Fruit fly (Drosophila melanogaster) whole organism, embryonic: ENCODE measurements around the gene morgue.
A peak's percentile ranks its signal among the peaks of the same experiment; 100 is the strongest.

Experiments
- Aef1 ChIP-seq: fragments of 200-800 bp; sonication (Bioruptor generic); IDR thresholded peaks from 3 replicates; pipeline ENCODE4 v1.3.6; 2022; ENCODE audit warnings: missing biosample characterization, missing genetic modification characterization
- Atf6 ChIP-seq: fragments of 200-800 bp; sonication (Bioruptor generic); IDR thresholded peaks from 2 replicates; pipeline ENCODE4 v1.3.6; 2022; ENCODE audit warnings: missing biosample characterization, missing genetic modification characterization
- CG11247 ChIP-seq: fragments of 200-800 bp; sonication (Bioruptor generic); IDR thresholded peaks from 2 replicates; pipeline ENCODE4 v1.3.6; 2022; ENCODE audit warnings: missing biosample characterization, missing genetic modification characterization
- CG12744 ChIP-seq: fragments of 200-800 bp; sonication (Bioruptor generic); optimal IDR thresholded peaks from 2 replicates; lab custom pipeline; 2016; ENCODE audit warnings: missing biosample characterization, missing genetic modification characterization
- CG13287 ChIP-seq: fragments of 200-800 bp; sonication (Bioruptor generic); IDR thresholded peaks from 2 replicates; pipeline ENCODE4 v1.3.6; 2022; ENCODE audit warnings: missing biosample characterization, missing genetic modification characterization; ENCODE audit not compliant: partially characterized antibody
- CG1529 ChIP-seq: fragments of 200-800 bp; sonication (Bioruptor generic); optimal IDR thresholded peaks from 3 replicates; lab custom pipeline; 2018; ENCODE audit warnings: missing biosample characterization, missing genetic modification characterization
- CG16779 ChIP-seq: fragments of 200-800 bp; sonication (Bioruptor generic); IDR thresholded peaks from 2 replicates; pipeline ENCODE4 v1.3.6; 2022; ENCODE audit warnings: missing biosample characterization, missing genetic modification characterization
- CG16813 ChIP-seq: fragments of 200-800 bp; sonication (Bioruptor generic); IDR thresholded peaks from 3 replicates; pipeline ENCODE4 v1.3.6; 2022; ENCODE audit warnings: missing biosample characterization, missing genetic modification characterization; ENCODE audit not compliant: partially characterized antibody
- CG17328 ChIP-seq: fragments of 200-800 bp; sonication (Bioruptor generic); IDR thresholded peaks from 2 replicates; pipeline ENCODE4 v1.3.6; 2022; ENCODE audit warnings: missing biosample characterization, missing genetic modification characterization
- CG17612 ChIP-seq: fragments of 200-800 bp; sonication (Bioruptor generic); IDR thresholded peaks from 2 replicates; pipeline ENCODE4 v1.3.6; 2022; ENCODE audit warnings: missing biosample characterization, missing genetic modification characterization
- CG18619 ChIP-seq: fragments of 200-800 bp; sonication (Bioruptor generic); optimal IDR thresholded peaks from 3 replicates; lab custom pipeline; 2017; ENCODE audit warnings: missing biosample characterization, mild to moderate bottlenecking, missing genetic modification characterization
- CG2712 ChIP-seq: fragments of 200-800 bp; optimal IDR thresholded peaks from 3 replicates; lab custom pipeline; 2019; ENCODE audit warnings: missing biosample characterization, mild to moderate bottlenecking, missing genetic modification characterization, moderate library complexity
- CG31388 ChIP-seq: fragments of 200-800 bp; sonication (Bioruptor generic); optimal IDR thresholded peaks from 2 replicates; lab custom pipeline; 2016; ENCODE audit warnings: missing biosample characterization, missing genetic modification characterization
- CG34376 ChIP-seq: fragments of 200-800 bp; sonication (Bioruptor generic); optimal IDR thresholded peaks from 2 replicates; lab custom pipeline; 2018; ENCODE audit warnings: missing biosample characterization, mild to moderate bottlenecking, missing genetic modification characterization
- CG4282 ChIP-seq: fragments of 200-800 bp; sonication (Bioruptor generic); optimal IDR thresholded peaks from 2 replicates; lab custom pipeline; 2016; ENCODE audit warnings: missing biosample characterization, missing genetic modification characterization
- CG4404 ChIP-seq: fragments of 200-800 bp; sonication (Bioruptor generic); IDR thresholded peaks from 2 replicates; pipeline ENCODE4 v1.3.6; 2022; ENCODE audit warnings: missing biosample characterization, missing genetic modification characterization
- CG5180 ChIP-seq: fragments of 200-800 bp; sonication (Bioruptor generic); optimal IDR thresholded peaks from 3 replicates; lab custom pipeline; 2017; ENCODE audit warnings: missing biosample characterization, missing genetic modification characterization, mild to moderate bottlenecking, moderate library complexity, missing genetic modification reagents
- CG7271 ChIP-seq: fragments of 200-800 bp; sonication (Bioruptor generic); optimal IDR thresholded peaks from 2 replicates; lab custom pipeline; 2018; ENCODE audit warnings: missing biosample characterization, mild to moderate bottlenecking, missing genetic modification characterization, moderate library complexity
- CG8290 ChIP-seq, 3 experiments: fragments of 200-800 bp; sonication (Bioruptor generic); optimal IDR thresholded peaks; 2 replicates each; lab custom pipeline; 2016 to 2019; ENCODE audit warnings: missing biosample characterization in 3 of 3, missing genetic modification characterization in 3 of 3, mild to moderate bottlenecking in 2 of 3, moderate library complexity in 1 of 3
- CG9609 ChIP-seq: fragments of 200-800 bp; sonication (Bioruptor generic); optimal IDR thresholded peaks from 3 replicates; lab custom pipeline; 2016; ENCODE audit warnings: missing biosample characterization, missing genetic modification characterization
- Dad ChIP-seq: fragments of 200-800 bp; sonication (Bioruptor generic); optimal IDR thresholded peaks from 3 replicates; lab custom pipeline; 2016; ENCODE audit warnings: missing biosample characterization, missing genetic modification characterization
- Dip2 ChIP-seq: fragments of 200-800 bp; sonication (Bioruptor generic); IDR thresholded peaks from 2 replicates; pipeline ENCODE4 v1.3.6; 2022; ENCODE audit warnings: missing biosample characterization, missing genetic modification characterization
- Eip74EF ChIP-seq, 2 experiments: fragments of 200-800 bp in 1 of 2; fragments of >200 bp in 1 of 2; sonication (Bioruptor generic) in 1 of 2; optimal IDR thresholded peaks; 2 replicates each; lab custom pipeline; 2017 to 2019; ENCODE audit warnings: missing biosample characterization in 2 of 2, missing genetic modification characterization in 2 of 2, mild to moderate bottlenecking in 1 of 2, moderate library complexity in 1 of 2
- Ets97D ChIP-seq: fragments of 200-800 bp; sonication (Bioruptor generic); optimal IDR thresholded peaks from 3 replicates; lab custom pipeline; 2016; ENCODE audit warnings: missing biosample characterization, missing genetic modification characterization
- Hsf ChIP-seq: fragments of 200-800 bp; sonication (Bioruptor generic); optimal IDR thresholded peaks from 3 replicates; lab custom pipeline; 2016; ENCODE audit warnings: missing biosample characterization, missing genetic modification characterization
- Lpt ChIP-seq: fragments of >200 bp; optimal IDR thresholded peaks from 2 replicates; lab custom pipeline; 2018; ENCODE audit warnings: missing biosample characterization, missing genetic modification characterization
- Mad ChIP-seq: fragments of 200-800 bp; sonication (Bioruptor generic); optimal IDR thresholded peaks from 2 replicates; lab custom pipeline; 2016; ENCODE audit warnings: missing biosample characterization, missing genetic modification characterization
- Med ChIP-seq: fragments of 200-800 bp; sonication (Bioruptor generic); peaks from one replicate; lab custom pipeline; 2016; ENCODE audit warnings: missing biosample characterization, missing genetic modification characterization, mild to moderate bottlenecking, inconsistent platforms, moderate library complexity
- Mrtf ChIP-seq: fragments of 200-800 bp; sonication (Bioruptor generic); IDR thresholded peaks from 3 replicates; pipeline ENCODE4 v1.3.6; 2022; ENCODE audit warnings: missing biosample characterization, missing genetic modification characterization
- NC2β ChIP-seq: fragments of 200-800 bp; sonication (Bioruptor generic); optimal IDR thresholded peaks from 2 replicates; lab custom pipeline; 2016; ENCODE audit warnings: missing biosample characterization, missing genetic modification characterization
- Opbp ChIP-seq: fragments of 200-800 bp; sonication (Bioruptor generic); IDR thresholded peaks from 3 replicates; pipeline ENCODE4 v1.3.6; 2022; ENCODE audit warnings: missing biosample characterization, missing genetic modification characterization; ENCODE audit not compliant: partially characterized antibody
- Rfx ChIP-seq: fragments of 200-800 bp; sonication (Bioruptor generic); IDR thresholded peaks from 2 replicates; pipeline ENCODE4 v1.3.6; 2022; ENCODE audit warnings: missing biosample characterization, missing genetic modification characterization
- Spps ChIP-seq: fragments of 200-800 bp; sonication (Bioruptor generic); optimal IDR thresholded peaks from 2 replicates; lab custom pipeline; 2018; ENCODE audit warnings: missing biosample characterization, mild to moderate bottlenecking, missing genetic modification characterization
- Ssrp ChIP-seq: fragments of 200-800 bp; sonication (Bioruptor generic); optimal IDR thresholded peaks from 2 replicates; lab custom pipeline; 2018; ENCODE audit warnings: missing biosample characterization, mild to moderate bottlenecking, missing genetic modification characterization, moderate library complexity
- cad ChIP-seq: fragments of >200 bp; optimal IDR thresholded peaks from 2 replicates; lab custom pipeline; 2017; ENCODE audit warnings: missing biosample characterization, missing genetic modification characterization
- chm ChIP-seq: fragments of 200-800 bp; sonication (Bioruptor generic); IDR thresholded peaks from 2 replicates; pipeline ENCODE4 v1.3.6; 2022; ENCODE audit warnings: missing biosample characterization, missing genetic modification characterization
- ci ChIP-seq: fragments of 200-800 bp; sonication (Bioruptor generic); IDR thresholded peaks from 3 replicates; pipeline ENCODE4 v1.3.6; 2022; ENCODE audit warnings: missing biosample characterization, missing genetic modification characterization
- crol ChIP-seq: fragments of 200-800 bp; sonication (Bioruptor generic); IDR thresholded peaks from 2 replicates; pipeline ENCODE4 v1.3.6; 2022; ENCODE audit warnings: missing biosample characterization, missing genetic modification characterization
- da ChIP-seq: fragments of 200-800 bp; sonication (Bioruptor generic); optimal IDR thresholded peaks from 2 replicates; lab custom pipeline; 2016; ENCODE audit warnings: missing biosample characterization, missing genetic modification characterization
- eve ChIP-seq, 2 experiments: fragments of >200 bp; optimal IDR thresholded peaks; 2 replicates each; lab custom pipeline; 2017; ENCODE audit warnings: missing biosample characterization in 2 of 2, missing genetic modification characterization in 2 of 2
- ftz-f1 ChIP-seq: fragments of 200-800 bp; sonication (Bioruptor generic); optimal IDR thresholded peaks from 2 replicates; lab custom pipeline; 2016; ENCODE audit warnings: missing biosample characterization, missing genetic modification characterization
- klu ChIP-seq: fragments of 200-800 bp; sonication (Bioruptor generic); IDR thresholded peaks from 2 replicates; pipeline ENCODE4 v1.3.6; 2022; ENCODE audit warnings: missing biosample characterization, missing genetic modification characterization
- luna ChIP-seq: fragments of 200-800 bp; sonication (Bioruptor generic); optimal IDR thresholded peaks from 2 replicates; lab custom pipeline; 2016; ENCODE audit warnings: missing biosample characterization, missing genetic modification characterization
- mirr ChIP-seq: fragments of 200-800 bp; sonication (Bioruptor generic); optimal IDR thresholded peaks from 3 replicates; lab custom pipeline; 2018; ENCODE audit warnings: missing biosample characterization, mild to moderate bottlenecking, missing genetic modification characterization
- odd ChIP-seq: fragments of 200-800 bp; sonication (Bioruptor generic); optimal IDR thresholded peaks from 2 replicates; lab custom pipeline; 2017; ENCODE audit warnings: missing biosample characterization, mild to moderate bottlenecking, missing genetic modification characterization
- pros ChIP-seq: fragments of 200-800 bp; sonication (Bioruptor generic); optimal IDR thresholded peaks from 3 replicates; lab custom pipeline; 2019; ENCODE audit warnings: missing biosample characterization, mild to moderate bottlenecking, missing genetic modification characterization, moderate library complexity
- sens-2 ChIP-seq: fragments of 200-800 bp; sonication (Bioruptor generic); IDR thresholded peaks from 2 replicates; pipeline ENCODE4 v1.3.6; 2022; ENCODE audit warnings: missing biosample characterization, missing genetic modification characterization
- slp2 ChIP-seq: fragments of 200-800 bp; sonication (Bioruptor generic); optimal IDR thresholded peaks from 2 replicates; lab custom pipeline; 2016; ENCODE audit warnings: missing biosample characterization, missing genetic modification characterization

The morgue gene

DNA sequence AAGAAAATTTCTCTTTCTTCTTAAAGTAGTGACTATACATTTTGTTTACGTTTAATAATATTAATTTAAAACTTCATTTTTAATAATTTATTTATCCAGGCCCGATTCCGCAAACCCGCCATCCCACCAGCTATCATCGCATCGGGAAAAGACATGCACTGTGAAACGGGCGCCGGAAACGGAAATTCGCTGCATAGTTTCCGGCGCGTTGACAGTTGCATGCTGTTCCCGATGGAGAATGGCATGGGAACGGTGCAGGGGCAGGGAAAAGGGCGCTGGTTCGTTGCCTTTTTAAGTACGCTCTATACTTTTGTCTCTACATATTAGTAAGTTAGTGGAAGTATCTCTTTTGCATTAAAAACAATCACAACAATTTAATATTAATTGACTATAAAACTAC, 33.5 kb upstream of the morgue start (continued):
- no peak for TF ChIP-seq Eip74EF (GFP tag; optimal IDR thresholded peaks at IDR 0.05; lab: Kevin White, UChicago)
- 0 out of 2 replicates have a peak, but pooled peaks have one; percentile 21 for TF ChIP-seq CG17328 (GFP tag; lab: Robert Waterston, UW)
- TF ChIP-seq da (GFP tag; lab: Kevin White, UChicago), result no peak
- no peak for TF ChIP-seq NC2β (GFP tag; lab: Kevin White, UChicago)
- no peak for TF ChIP-seq chm
- no peak for TF ChIP-seq mirr (GFP tag; lab: Kevin White, UChicago)
- 0 out of 2 replicates have a peak, but pooled peaks have one; percentile 22 for TF ChIP-seq sens-2
- no peak for TF ChIP-seq Opbp
- no peak for TF ChIP-seq Atf6 (GFP tag; lab: Robert Waterston, UW)
- TF ChIP-seq cad, result no peak
- TF ChIP-seq CG16779 (GFP tag; lab: Robert Waterston, UW), result no peak
- TF ChIP-seq klu, result no peak
- no peak for TF ChIP-seq CG34376 (GFP tag; lab: Kevin White, UChicago)
- TF ChIP-seq luna (GFP tag; lab: Kevin White, UChicago), result no peak
- no peak for TF ChIP-seq CG11247 (GFP tag; lab: Robert Waterston, UW)
- TF ChIP-seq Spps (tag; lab: Kevin White, UChicago), result no peak
- no peak for TF ChIP-seq odd (GFP tag; lab: Kevin White, UChicago)
- no peak for TF ChIP-seq Lpt
- TF ChIP-seq CG2712 (tag; lab: Kevin White, UChicago), result no peak
- no peak for TF ChIP-seq Ssrp (tag; lab: Kevin White, UChicago)
- peak; percentile 34 for TF ChIP-seq Med
- TF ChIP-seq pros, result no peak
- TF ChIP-seq CG16813, result no peak
- TF ChIP-seq Dip2, result no peak
- TF ChIP-seq CG1529 (GFP tag; lab: Kevin White, UChicago), result no peak
- TF ChIP-seq CG9609 (GFP tag; lab: Kevin White, UChicago), result no peak
- TF ChIP-seq Mad (GFP tag; lab: Kevin White, UChicago), result no peak
- no peak for TF ChIP-seq CG13287 (GFP tag; lab: Robert Waterston, UW)
- TF ChIP-seq CG17612 (GFP tag; lab: Robert Waterston, UW), result no peak
- TF ChIP-seq CG18619 (GFP tag; lab: Kevin White, UChicago), result no peak
- no peak for TF ChIP-seq CG12744 (GFP tag; lab: Kevin White, UChicago)
- TF ChIP-seq Hsf (GFP tag; lab: Kevin White, UChicago), result no peak
- TF ChIP-seq eve (GFP tag; optimal IDR thresholded peaks at IDR 0.05; lab: Kevin White, UChicago), result no peak
- TF ChIP-seq Mrtf, result no peak
- TF ChIP-seq CG5180 (GFP tag; lab: Kevin White, UChicago), result no peak
- no peak for TF ChIP-seq Aef1 (GFP tag; lab: Robert Waterston, UW)
- no peak for TF ChIP-seq CG4282
- no peak for TF ChIP-seq crol
- TF ChIP-seq CG8290 (GFP tag; optimal IDR thresholded peaks at IDR 0.05; lab: Kevin White, UChicago), result no peak
- peak in 1 of 2 experiments; percentile 19 for TF ChIP-seq CG8290 (tag; optimal IDR thresholded peaks at IDR 0.05; lab: Kevin White, UChicago)
- TF ChIP-seq Rfx (GFP tag; lab: Robert Waterston, UW), result no peak
- no peak for TF ChIP-seq Dad
- no peak for TF ChIP-seq CG4404 (GFP tag; lab: Robert Waterston, UW)
- peak; percentile 74 for TF ChIP-seq CG7271 (tag; lab: Kevin White, UChicago)
- no peak for TF ChIP-seq CG31388 (GFP tag; lab: Kevin White, UChicago)
- TF ChIP-seq slp2 (GFP tag; lab: Kevin White, UChicago), result no peak
- peak; percentile 72 for TF ChIP-seq Ets97D (GFP tag; lab: Kevin White, UChicago)
- peak; percentile 62; the same call in 2 of the 3 replicates for TF ChIP-seq ci (GFP tag; lab: Robert Waterston, UW)
- no peak for TF ChIP-seq ftz-f1 (GFP tag; lab: Kevin White, UChicago)
